Fruit fly (Drosophila melanogaster) whole organism, wandering third instar larva: ENCODE results near the gene CG32085.

Source experiments
- Abd-B ChIP-seq: fragments of >200 bp; optimal IDR thresholded peaks from 2 replicates; lab custom pipeline; 2017; ENCODE audit warnings: missing biosample characterization, missing genetic modification characterization
- CG9705 ChIP-seq: fragments of 200-800 bp; sonication (Bioruptor generic); optimal IDR thresholded peaks from 2 replicates; lab custom pipeline; 2018; ENCODE audit warnings: missing biosample characterization, mild to moderate bottlenecking, missing genetic modification characterization
- CrebA ChIP-seq: fragments of 200-800 bp; sonication (Bioruptor generic); optimal IDR thresholded peaks from 2 replicates; lab custom pipeline; 2016; ENCODE audit warnings: missing biosample characterization, mild to moderate bottlenecking, missing genetic modification characterization, borderline replicate concordance
- foxo ChIP-seq, 2 experiments: fragments of 200-800 bp; sonication (Bioruptor generic); optimal IDR thresholded peaks; 2 replicates in 1 of 2; 3 replicates in 1 of 2; lab custom pipeline; 2016 to 2017; ENCODE audit warnings: missing biosample characterization in 2 of 2, missing genetic modification characterization in 2 of 2
- jim ChIP-seq: fragments of 175-275, 200-325 bp; sonication (Bioruptor generic); optimal IDR thresholded peaks from 2 replicates; lab custom pipeline; 2016; ENCODE audit warnings: missing biosample characterization, mild to moderate bottlenecking, missing genetic modification characterization

dm6 chr3L:11609835-11610234, 70.3 kb downstream of the CG32085 start, which contains the start of gene CG42832:
- TF ChIP-seq jim (GFP tag; lab: Kevin White, UChicago): no peak
- no peak for TF ChIP-seq Abd-B (GFP tag; lab: Kevin White, UChicago)
- TF ChIP-seq CrebA (GFP tag; lab: Kevin White, UChicago): no peak
- TF ChIP-seq CG9705: no peak
- TF ChIP-seq foxo (GFP tag; optimal IDR thresholded peaks at IDR 0.05; lab: Kevin White, UChicago): no peak
